Worm (Caenorhabditis elegans) whole organism, L3 larva: ENCODE data around the gene nifk-1.
A peak's percentile ranks its signal among the peaks of the same experiment; 100 is the strongest.

Experiments
- R02D3.7 ChIP-seq: fragments of 150-350 bp; optimal IDR thresholded peaks from 2 replicates; lab custom pipeline; 2014; ENCODE audit warnings: missing biosample characterization, missing genetic modification characterization
- ZK546.5 ChIP-seq: sonication (generic microtip); optimal IDR thresholded peaks from 2 replicates; lab custom pipeline; 2017; ENCODE audit warnings: missing biosample characterization, missing genetic modification characterization
- aly-2 ChIP-seq: fragments of 150-350 bp; optimal IDR thresholded peaks from 2 replicates; lab custom pipeline; 2014; ENCODE audit warnings: missing biosample characterization, missing genetic modification characterization
- ama-1 ChIP-seq: fragments of 150-350 bp; optimal IDR thresholded peaks from 2 replicates; lab custom pipeline; 2018
- ceh-82 ChIP-seq: fragments of 150-350 bp; optimal IDR thresholded peaks from 2 replicates; lab custom pipeline; 2014; ENCODE audit warnings: missing biosample characterization, missing genetic modification characterization
- ceh-9 ChIP-seq: sonication (generic microtip); optimal IDR thresholded peaks from 2 replicates; lab custom pipeline; 2018; ENCODE audit warnings: missing biosample characterization, missing genetic modification characterization
- daf-12 ChIP-seq: fragments of 150-350 bp; optimal IDR thresholded peaks from 2 replicates; lab custom pipeline; 2014; ENCODE audit warnings: missing biosample characterization, missing genetic modification reagents, missing genetic modification characterization
- egl-27 ChIP-seq: sonication (generic microtip); optimal IDR thresholded peaks from 4 replicates; lab custom pipeline; 2017; ENCODE audit warnings: missing biosample characterization, missing genetic modification reagents, missing genetic modification characterization
- egl-5 ChIP-seq: fragments of 150-350 bp; optimal IDR thresholded peaks from 2 replicates; lab custom pipeline; 2017; ENCODE audit warnings: missing biosample characterization, missing genetic modification reagents, missing genetic modification characterization, inconsistent platforms
- elt-1 ChIP-seq: fragments of 150-350 bp; optimal IDR thresholded peaks from 2 replicates; lab custom pipeline; 2014; ENCODE audit warnings: missing biosample characterization, missing genetic modification characterization
- elt-2 ChIP-seq: sonication (generic microtip); optimal IDR thresholded peaks from 2 replicates; lab custom pipeline; 2016; ENCODE audit warnings: missing genetic modification reagents, mild to moderate bottlenecking, missing genetic modification characterization, missing compliant biosample characterization
- elt-3 ChIP-seq, 3 experiments: fragments of 150-350 bp in 1 of 3; sonication (generic microtip) in 2 of 3; optimal IDR thresholded peaks; 2 replicates in 2 of 3; 4 replicates in 1 of 3; lab custom pipeline; 2014 to 2017; ENCODE audit warnings: missing biosample characterization in 3 of 3, missing genetic modification characterization in 3 of 3
- eor-1 ChIP-seq, 2 experiments: fragments of 150-350 bp; optimal IDR thresholded peaks; 2 replicates each; lab custom pipeline; 2014 to 2018; ENCODE audit warnings: missing biosample characterization in 2 of 2, missing genetic modification characterization in 2 of 2
- fkh-10 ChIP-seq: sonication (generic microtip); optimal IDR thresholded peaks from 2 replicates; lab custom pipeline; 2017; ENCODE audit warnings: missing biosample characterization, missing genetic modification reagents, missing genetic modification characterization
- fkh-2 ChIP-seq: fragments of 150-350 bp; optimal IDR thresholded peaks from 2 replicates; lab custom pipeline; 2014; ENCODE audit warnings: missing biosample characterization, missing genetic modification reagents, missing genetic modification characterization
- fos-1 ChIP-seq: fragments of 150-350 bp; optimal IDR thresholded peaks from 2 replicates; lab custom pipeline; 2014; ENCODE audit warnings: missing biosample characterization, missing genetic modification characterization
- hmg-11 ChIP-seq: sonication (generic microtip); optimal IDR thresholded peaks from 2 replicates; lab custom pipeline; 2016; ENCODE audit warnings: missing genetic modification characterization, missing compliant biosample characterization
- jun-1 ChIP-seq: fragments of 150-350 bp; optimal IDR thresholded peaks from 2 replicates; lab custom pipeline; 2014; ENCODE audit warnings: missing biosample characterization, missing genetic modification reagents, missing genetic modification characterization
- lin-15B ChIP-seq: fragments of 150-350 bp; optimal IDR thresholded peaks from 2 replicates; lab custom pipeline; 2014; ENCODE audit warnings: missing biosample characterization, missing genetic modification characterization
- lin-39 ChIP-seq: fragments of 150-350 bp; optimal IDR thresholded peaks from 2 replicates; lab custom pipeline; 2018; ENCODE audit warnings: missing biosample characterization, missing genetic modification reagents, missing genetic modification characterization
- lsy-12 ChIP-seq: sonication (generic microtip); optimal IDR thresholded peaks from 2 replicates; lab custom pipeline; 2016; ENCODE audit warnings: mild to moderate bottlenecking, missing genetic modification characterization, missing compliant biosample characterization
- mdl-1 ChIP-seq: fragments of 150-350 bp; optimal IDR thresholded peaks from 2 replicates; lab custom pipeline; 2014; ENCODE audit warnings: missing biosample characterization, missing genetic modification characterization
- nfya-1 ChIP-seq: sonication (generic microtip); optimal IDR thresholded peaks from 2 replicates; lab custom pipeline; 2017; ENCODE audit warnings: missing genetic modification characterization, mild to moderate bottlenecking, missing compliant biosample characterization, antibody characterized with exemption, moderate library complexity; ENCODE audit not compliant: insufficient read depth
- nhr-12 ChIP-seq: fragments of 150-350 bp; optimal IDR thresholded peaks from 2 replicates; lab custom pipeline; 2014; ENCODE audit warnings: missing biosample characterization, missing genetic modification characterization
- nhr-23 ChIP-seq: fragments of 150-350 bp; optimal IDR thresholded peaks from 2 replicates; lab custom pipeline; 2014; ENCODE audit warnings: missing biosample characterization, missing genetic modification reagents, missing genetic modification characterization
- nhr-237 ChIP-seq: fragments of 150-350 bp; optimal IDR thresholded peaks from 2 replicates; lab custom pipeline; 2014; ENCODE audit warnings: missing biosample characterization, missing genetic modification characterization
- nhr-25 ChIP-seq: sonication (generic microtip); optimal IDR thresholded peaks from 2 replicates; lab custom pipeline; 2017; ENCODE audit warnings: missing biosample characterization, missing genetic modification characterization
- nhr-43 ChIP-seq: sonication (generic microtip); optimal IDR thresholded peaks from 2 replicates; lab custom pipeline; 2016; ENCODE audit warnings: mild to moderate bottlenecking, missing genetic modification characterization, missing compliant biosample characterization; ENCODE audit not compliant: poor library complexity, severe bottlenecking
- nhr-67 ChIP-seq: fragments of 150-350 bp; optimal IDR thresholded peaks from 2 replicates; lab custom pipeline; 2014; ENCODE audit warnings: missing biosample characterization, missing genetic modification characterization
- nhr-76 ChIP-seq: fragments of 150-350 bp; sonication (generic microtip); optimal IDR thresholded peaks from 5 replicates; lab custom pipeline; 2014; ENCODE audit warnings: missing biosample characterization, missing genetic modification characterization
- nhr-77 ChIP-seq: fragments of 150-350 bp; optimal IDR thresholded peaks from 2 replicates; lab custom pipeline; 2014; ENCODE audit warnings: missing biosample characterization, missing genetic modification characterization
- pha-4 ChIP-seq: fragments of 150-350 bp; optimal IDR thresholded peaks from 2 replicates; lab custom pipeline; 2014; ENCODE audit warnings: missing biosample characterization, missing genetic modification reagents, missing genetic modification characterization
- pqm-1 ChIP-seq: fragments of 150-350 bp; optimal IDR thresholded peaks from 2 replicates; lab custom pipeline; 2017; ENCODE audit warnings: missing biosample characterization, missing genetic modification characterization, inconsistent platforms
- skn-1 ChIP-seq: fragments of 150-350 bp; optimal IDR thresholded peaks from 2 replicates; lab custom pipeline; 2014; ENCODE audit warnings: missing biosample characterization, missing genetic modification characterization
- tbx-2 ChIP-seq: sonication (generic microtip); optimal IDR thresholded peaks from 2 replicates; lab custom pipeline; 2016; ENCODE audit warnings: mild to moderate bottlenecking, missing genetic modification characterization, missing compliant biosample characterization
- unc-62 ChIP-seq: fragments of 150-350 bp; sonication (generic microtip); optimal IDR thresholded peaks from 4 replicates; lab custom pipeline; 2014; ENCODE audit warnings: missing biosample characterization, missing genetic modification reagents, missing genetic modification characterization
- zag-1 ChIP-seq: fragments of 150-350 bp; optimal IDR thresholded peaks from 2 replicates; lab custom pipeline; 2014; ENCODE audit warnings: missing biosample characterization, missing genetic modification characterization
- ztf-4 ChIP-seq: fragments of 150-350 bp; optimal IDR thresholded peaks from 2 replicates; lab custom pipeline; 2014; ENCODE audit warnings: missing biosample characterization, missing genetic modification characterization

Gene nifk-1

DNA sequence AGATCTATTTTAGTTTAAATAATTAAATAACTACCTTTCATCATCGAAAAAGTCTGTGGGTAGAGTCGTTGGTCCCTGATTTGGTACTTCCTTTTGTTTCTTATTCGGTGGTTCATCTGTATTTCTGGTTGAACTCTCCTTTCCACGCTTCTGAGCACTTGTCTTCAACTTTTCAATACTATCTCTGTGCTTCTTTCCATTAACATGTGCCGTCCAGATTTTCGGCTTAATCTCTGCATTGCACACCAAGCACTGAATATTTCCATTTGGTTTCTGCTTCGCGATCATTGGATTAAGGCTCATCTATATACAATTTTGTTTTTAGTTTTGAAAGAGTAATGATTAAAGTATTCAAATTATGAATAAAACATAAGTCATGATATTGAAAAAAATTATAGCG lies 6.8 kb upstream of the nifk-1 start, which contains the start of gene sel-13:
TSS of gene sel-13 (minus strand) at position 303 of the 400 bp plus-strand sequence.
- TF ChIP-seq lsy-12: no peak
- TF ChIP-seq unc-62: no peak
- no peak for TF ChIP-seq jun-1 (tag; lab: Kevin White, UChicago)
- no peak for TF ChIP-seq nfya-1 (tag; lab: Kevin White, UChicago)
- no peak for TF ChIP-seq zag-1 (tag; lab: Kevin White, UChicago)
- no peak for TF ChIP-seq elt-1
- TF ChIP-seq egl-5: no peak
- no peak for TF ChIP-seq R02D3.7 (tag; lab: Kevin White, UChicago)

DNA sequence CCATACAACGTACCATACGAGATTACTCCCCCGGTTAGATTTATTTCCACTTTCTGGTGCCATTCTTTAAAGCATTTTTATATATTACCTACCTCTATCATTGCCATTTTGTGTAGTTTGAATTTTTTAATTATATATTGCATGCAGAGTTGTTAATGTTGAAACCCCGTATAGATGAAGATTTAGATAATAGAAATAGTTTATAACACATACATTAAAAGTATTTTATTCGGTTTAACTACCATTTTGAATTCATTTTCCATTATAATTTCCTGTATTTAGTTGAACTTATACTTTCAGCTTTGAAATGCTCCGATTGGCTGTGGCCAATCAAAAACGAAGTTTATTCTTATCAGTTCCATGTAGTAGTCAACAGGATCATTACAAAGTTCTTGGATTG lies 4.7 kb upstream of the nifk-1 start, which contains the start of gene dnj-18:
TSS of gene dnj-18 (plus strand) at position 301 of the 400 bp plus-strand sequence.
- TF ChIP-seq nfya-1 (tag; lab: Kevin White, UChicago) (no peak), ZK546.5 (tag; lab: Kevin White, UChicago) (no peak), pha-4 (no peak), elt-3 (tag; optimal IDR thresholded peaks at IDR 0.05; lab: Kevin White, UChicago) (no peak), fkh-2 (tag; lab: Kevin White, UChicago) (no peak), nhr-12 (tag; lab: Kevin White, UChicago) (no peak), eor-1 (tag; optimal IDR thresholded peaks at IDR 0.05; lab: Kevin White, UChicago) (no peak), nhr-43 (tag; lab: Kevin White, UChicago) (no peak), elt-2 (no peak), daf-12 (no peak), fos-1 (tag; lab: Kevin White, UChicago) (no peak), skn-1 (tag; lab: Kevin White, UChicago) (no peak), nhr-76 (no peak), tbx-2 (no peak), aly-2 (tag; lab: Kevin White, UChicago) (no peak), unc-62 (no peak), egl-27 (tag; lab: Kevin White, UChicago) (no peak), nhr-23 (tag; lab: Kevin White, UChicago) (no peak), ceh-82 (tag; lab: Kevin White, UChicago) (no peak)

DNA sequence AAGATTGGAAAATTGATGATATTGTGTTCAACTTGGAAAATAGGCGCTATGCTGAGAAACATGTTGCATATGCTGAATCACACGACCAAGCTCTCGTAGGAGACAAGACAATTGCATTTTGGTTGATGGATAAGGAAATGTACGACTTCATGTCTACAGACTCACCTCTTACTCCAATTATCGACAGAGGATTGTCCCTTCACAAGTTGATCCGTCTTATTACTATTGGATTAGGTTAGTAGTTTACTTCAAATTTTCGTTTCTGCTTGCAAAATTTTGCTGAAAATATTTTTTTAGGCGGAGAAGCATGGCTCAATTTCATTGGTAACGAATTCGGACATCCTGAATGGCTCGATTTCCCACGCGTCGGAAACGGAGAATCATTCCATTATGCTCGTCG lies 3.8 kb upstream of the nifk-1 start:
- TF ChIP-seq fkh-10 (GFP tag; lab: Kevin White, UChicago) (no peak), nhr-43 (tag; lab: Kevin White, UChicago) (no peak)

DNA sequence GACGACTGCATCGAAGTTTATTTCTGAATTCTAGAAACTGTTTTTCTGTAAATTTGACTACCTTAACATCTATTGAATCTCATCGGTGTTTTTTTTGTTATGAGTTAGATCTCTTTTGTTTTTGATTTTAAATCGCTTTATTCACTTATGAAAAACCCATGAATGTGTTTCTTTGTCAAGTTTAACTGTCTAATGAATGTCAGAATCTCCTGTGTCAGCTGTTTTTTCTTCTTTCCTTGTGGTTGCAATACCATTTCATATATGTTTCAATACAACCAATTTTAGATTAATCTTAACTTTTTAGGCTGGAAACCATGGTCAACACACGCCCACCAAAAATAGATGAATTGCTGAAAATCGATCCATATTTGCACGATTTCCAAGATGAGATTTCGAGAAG lies 1.9 kb upstream of the nifk-1 start, which contains the start of gene T04A8.7:
TSS of gene T04A8.7 (plus strand) at position 301 of the 400 bp plus-strand sequence.
- TF ChIP-seq lin-39 (tag; lab: Kevin White, UChicago) (no peak), ceh-9 (tag; lab: Kevin White, UChicago) (no peak), ama-1 (no peak), elt-3 (tag; optimal IDR thresholded peaks at IDR 0.05; lab: Kevin White, UChicago) (no peak), nhr-237 (no peak), nhr-76 (no peak)

DNA sequence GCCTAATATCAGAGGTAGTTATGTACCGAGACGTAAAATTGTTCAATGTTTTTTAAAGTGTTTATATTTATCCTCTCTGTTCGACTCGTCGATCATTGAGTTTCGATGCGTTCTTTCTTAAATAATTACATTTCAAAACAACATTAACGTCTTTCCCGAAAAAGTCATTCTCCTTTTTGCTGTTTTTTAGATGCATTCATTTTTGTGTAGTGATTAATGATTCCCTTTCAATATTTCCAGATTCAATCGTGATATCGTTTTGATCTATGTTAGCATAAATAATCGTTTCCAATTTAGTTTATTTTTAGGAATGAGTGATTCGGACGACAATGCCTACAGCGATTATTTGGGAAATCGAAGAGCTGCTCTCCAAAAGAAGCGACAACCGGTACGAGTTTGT lies 588 bp upstream of the nifk-1 start, which contains the start of gene T04A8.8:
TSS of gene T04A8.8 (plus strand) at position 301 of the 400 bp plus-strand sequence.
- TF ChIP-seq eor-1 (tag; optimal IDR thresholded peaks at IDR 0.05; lab: Kevin White, UChicago): no peak
- no peak for TF ChIP-seq egl-27 (tag; lab: Kevin White, UChicago)
- no peak for TF ChIP-seq tbx-2
- TF ChIP-seq, all 47 proteins: peak for 0

DNA sequence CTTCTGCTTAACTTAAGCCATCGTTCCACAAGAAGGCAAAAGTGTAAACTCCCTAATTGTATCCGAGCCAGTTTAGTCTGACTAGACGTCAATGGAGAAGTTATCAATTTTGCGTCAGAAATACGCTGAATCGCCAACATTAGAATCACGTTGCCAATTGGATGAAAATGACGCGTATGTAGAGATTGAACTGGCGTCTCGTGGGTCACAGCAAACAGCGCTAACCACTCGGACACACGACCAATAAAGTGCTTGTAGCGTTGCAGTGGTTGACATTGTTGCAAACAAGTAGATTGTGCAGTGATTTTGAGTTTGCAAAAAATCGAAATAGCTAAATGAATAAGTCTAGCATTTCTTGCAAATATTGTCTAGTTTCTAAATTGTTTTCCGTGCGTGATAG lies 3.5 kb downstream of the nifk-1 start:
- TF ChIP-seq egl-27 (tag; lab: Kevin White, UChicago): peak; percentile 60
- peak; percentile 42 for TF ChIP-seq ama-1
- TF ChIP-seq ceh-82 (tag; lab: Kevin White, UChicago): no peak
- TF ChIP-seq elt-3 (tag; optimal IDR thresholded peaks at IDR 0.05; lab: Kevin White, UChicago): peak in 1 of 3 experiments; percentile 65
- TF ChIP-seq pqm-1: peak; percentile 38
- TF ChIP-seq jun-1 (tag; lab: Kevin White, UChicago): peak; percentile 56
- peak; percentile 43 for TF ChIP-seq lsy-12
- no peak for TF ChIP-seq nhr-67 (tag; lab: Kevin White, UChicago)
- TF ChIP-seq pha-4: peak; percentile 81
- peak; percentile 90 for TF ChIP-seq nhr-43 (tag; lab: Kevin White, UChicago)
- TF ChIP-seq egl-5: peak; percentile 29
- peak; percentile 26 for TF ChIP-seq mdl-1 (tag; lab: Kevin White, UChicago)
- TF ChIP-seq lin-39 (tag; lab: Kevin White, UChicago): peak; percentile 89
- peak; percentile 28 for TF ChIP-seq lin-15B (tag; lab: Kevin White, UChicago)
- TF ChIP-seq nfya-1 (tag; lab: Kevin White, UChicago): peak; percentile 73
- no peak for TF ChIP-seq hmg-11 (tag; lab: Kevin White, UChicago)
- TF ChIP-seq tbx-2: peak; percentile 57
- TF ChIP-seq nhr-77 (tag; lab: Kevin White, UChicago): no peak
- TF ChIP-seq ztf-4 (tag; lab: Kevin White, UChicago): peak; percentile 40
- TF ChIP-seq R02D3.7 (tag; lab: Kevin White, UChicago): no peak
- TF ChIP-seq nhr-25 (tag; lab: Kevin White, UChicago): peak; percentile 66
- no peak for TF ChIP-seq unc-62
- TF ChIP-seq nhr-76: peak; percentile 20
- peak; percentile 52 for TF ChIP-seq elt-2
- TF ChIP-seq skn-1 (tag; lab: Kevin White, UChicago): peak; percentile 79
- TF ChIP-seq aly-2 (tag; lab: Kevin White, UChicago): no peak
